Fruit fly (Drosophila melanogaster) whole organism, adult: ENCODE data around the gene Lmx1a.

Experiments
- CG11617 ChIP-seq: fragments of 200-800 bp; sonication (Bioruptor generic); optimal IDR thresholded peaks from 2 replicates; lab custom pipeline; 2017; ENCODE audit warnings: mild to moderate bottlenecking, missing biosample characterization, missing genetic modification reagents, missing genetic modification characterization
- CG1620 ChIP-seq: fragments of 200-800 bp; sonication (Bioruptor generic); optimal IDR thresholded peaks from 2 replicates; lab custom pipeline; 2016; ENCODE audit warnings: missing biosample characterization, missing genetic modification characterization
- CG33017 ChIP-seq: fragments of 200-800 bp; sonication (Bioruptor generic); optimal IDR thresholded peaks from 2 replicates; lab custom pipeline; 2018; ENCODE audit warnings: missing biosample characterization, mild to moderate bottlenecking, missing genetic modification characterization, moderate library complexity
- CG5204 ChIP-seq: fragments of 200-800 bp; sonication (Bioruptor generic); optimal IDR thresholded peaks from 2 replicates; lab custom pipeline; 2016; ENCODE audit warnings: missing biosample characterization, missing genetic modification characterization
- CG7045 ChIP-seq: fragments of 200-800 bp; sonication (Bioruptor generic); optimal IDR thresholded peaks from 2 replicates; lab custom pipeline; 2017; ENCODE audit warnings: missing biosample characterization, mild to moderate bottlenecking, missing genetic modification characterization
- CG7101 ChIP-seq: fragments of 200-800 bp; sonication (Bioruptor generic); optimal IDR thresholded peaks from 2 replicates; lab custom pipeline; 2018; ENCODE audit warnings: missing biosample characterization, mild to moderate bottlenecking, missing genetic modification characterization, moderate library complexity
- Clk ChIP-seq: fragments of 200-800 bp; sonication (Bioruptor generic); optimal IDR thresholded peaks from 2 replicates; lab custom pipeline; 2017; ENCODE audit warnings: missing biosample characterization, missing genetic modification characterization
- Crg-1 ChIP-seq: fragments of 200-800 bp; sonication (Bioruptor generic); optimal IDR thresholded peaks from 2 replicates; lab custom pipeline; 2016; ENCODE audit warnings: missing biosample characterization, missing genetic modification characterization
- Hr96 ChIP-seq: fragments of 200-800 bp; sonication (Bioruptor generic); optimal IDR thresholded peaks from 2 replicates; lab custom pipeline; 2016; ENCODE audit warnings: missing biosample characterization, missing genetic modification characterization
- Mnt ChIP-seq: fragments of 200-800 bp; sonication (Bioruptor generic); optimal IDR thresholded peaks from 2 replicates; lab custom pipeline; 2016; ENCODE audit warnings: missing biosample characterization, mild to moderate bottlenecking, missing genetic modification characterization
- bab1 ChIP-seq: fragments of 200-800 bp; sonication (Bioruptor generic); optimal IDR thresholded peaks from 3 replicates; lab custom pipeline; 2019; ENCODE audit warnings: missing biosample characterization, mild to moderate bottlenecking, missing genetic modification characterization, moderate library complexity
- cic ChIP-seq: fragments of 200-800 bp; sonication (Bioruptor generic); optimal IDR thresholded peaks from 2 replicates; lab custom pipeline; 2017; ENCODE audit warnings: missing biosample characterization, mild to moderate bottlenecking, missing genetic modification characterization, moderate library complexity
- cnc ChIP-seq, 2 experiments: fragments of >200 bp; optimal IDR thresholded peaks; 2 replicates each; lab custom pipeline; 2017
- kay ChIP-seq: fragments of 200-800 bp; sonication (Bioruptor generic); peaks from one replicate; lab custom pipeline; 2016; ENCODE audit warnings: missing biosample characterization, missing genetic modification characterization, borderline replicate concordance
- ovo ChIP-seq: fragments of 200-800 bp; sonication (Bioruptor generic); optimal IDR thresholded peaks from 2 replicates; lab custom pipeline; 2016; ENCODE audit warnings: missing biosample characterization, missing genetic modification characterization
- pad ChIP-seq: fragments of 200-800 bp; sonication (Bioruptor generic); optimal IDR thresholded peaks from 3 replicates; lab custom pipeline; 2017; ENCODE audit warnings: missing biosample characterization, missing genetic modification characterization, mild to moderate bottlenecking, moderate library complexity, missing genetic modification reagents
- tj ChIP-seq: fragments of 200-800 bp; sonication (Bioruptor generic); optimal IDR thresholded peaks from 3 replicates; lab custom pipeline; 2017; ENCODE audit warnings: missing biosample characterization, mild to moderate bottlenecking, missing genetic modification characterization, moderate library complexity
- toe ChIP-seq: fragments of 200-800 bp; sonication (Bioruptor generic); optimal IDR thresholded peaks from 2 replicates; lab custom pipeline; 2016; ENCODE audit warnings: missing biosample characterization, missing genetic modification characterization

Gene Lmx1a

dm6 chr3L:12363729-12364128 lies 34.7 kb downstream of the Lmx1a start:
- TF ChIP-seq cic (GFP tag; lab: Kevin White, UChicago) (no peak), cnc (optimal IDR thresholded peaks at IDR 0.05; lab: Kevin White, UChicago) (no peak), Hr96 (no peak), tj (GFP tag; lab: Kevin White, UChicago) (no peak), CG5204 (GFP tag; lab: Kevin White, UChicago) (no peak), CG33017 (tag; lab: Kevin White, UChicago) (no peak), Clk (GFP tag; lab: Kevin White, UChicago) (no peak), Crg-1 (GFP tag; lab: Kevin White, UChicago) (no peak), CG1620 (no peak), CG7101 (no peak), CG7045 (GFP tag; lab: Kevin White, UChicago) (no peak), CG11617 (GFP tag; lab: Kevin White, UChicago) (no peak), bab1 (GFP tag; lab: Kevin White, UChicago) (no peak), ovo (GFP tag; lab: Kevin White, UChicago) (no peak), Mnt (GFP tag; lab: Kevin White, UChicago) (no peak)

- TF ChIP-seq toe (GFP tag; lab: Kevin White, UChicago) (no peak), kay (GFP tag; lab: Kevin White, UChicago) (no peak), CG5204 (GFP tag; lab: Kevin White, UChicago) (no peak), CG1620 (no peak), CG11617 (GFP tag; lab: Kevin White, UChicago) (no peak), Clk (GFP tag; lab: Kevin White, UChicago) (no peak), cic (GFP tag; lab: Kevin White, UChicago) (no peak)
Measured at dm6 chr3L:12374420-12374819, 45.4 kb downstream of the Lmx1a start.

DNA sequence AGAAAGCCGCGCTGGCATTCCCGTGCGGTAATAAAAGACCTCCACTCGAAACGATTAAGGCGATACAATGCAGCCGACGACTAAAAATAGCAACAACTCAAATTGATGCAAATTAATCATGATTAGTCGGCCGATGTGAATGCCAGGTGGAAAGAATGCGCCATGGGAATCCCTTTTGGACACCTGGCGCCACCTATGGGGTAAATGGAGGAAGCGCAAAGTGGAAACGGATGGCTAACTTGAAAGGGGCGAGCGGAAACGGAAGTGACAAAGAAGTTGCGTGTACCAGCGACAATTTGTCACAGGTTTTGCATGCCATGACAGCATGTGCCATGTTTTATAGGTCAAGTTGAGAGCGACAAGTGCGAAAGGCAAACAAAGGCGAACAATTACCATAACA lies 51.6 kb downstream of the Lmx1a start:
- TF ChIP-seq kay (GFP tag; lab: Kevin White, UChicago): no peak
- TF ChIP-seq bab1 (GFP tag; lab: Kevin White, UChicago): peak; percentile 34
- no peak for TF ChIP-seq pad (GFP tag; lab: Kevin White, UChicago)
- peak; percentile 9 for TF ChIP-seq tj (GFP tag; lab: Kevin White, UChicago)
